Fruit fly (Drosophila melanogaster) whole organism, pupa: Measurements from ENCODE around the gene Nse4.

Experiments used
- CG34367 ChIP-seq: fragments of 200-800 bp; sonication (Bioruptor generic); optimal IDR thresholded peaks from 2 replicates; lab custom pipeline; 2018; ENCODE audit warnings: missing biosample characterization, mild to moderate bottlenecking, missing genetic modification characterization
- CG8159 ChIP-seq: fragments of 200-800 bp; sonication (Bioruptor generic); optimal IDR thresholded peaks from 3 replicates; lab custom pipeline; 2018; ENCODE audit warnings: missing biosample characterization, mild to moderate bottlenecking, missing genetic modification characterization, moderate library complexity
- EcR ChIP-seq: fragments of 200-800 bp; sonication (Bioruptor generic); optimal IDR thresholded peaks from 3 replicates; lab custom pipeline; 2019; ENCODE audit warnings: missing biosample characterization, missing genetic modification characterization, mild to moderate bottlenecking, moderate library complexity, missing genetic modification reagents
- Pif1A ChIP-seq: fragments of 200-800 bp; sonication (Bioruptor generic); optimal IDR thresholded peaks from 3 replicates; lab custom pipeline; 2016; ENCODE audit warnings: missing biosample characterization, missing genetic modification characterization

- TF ChIP-seq EcR (GFP tag; lab: Kevin White, UChicago): no peak
- no peak for TF ChIP-seq CG34367
- no peak for TF ChIP-seq Pif1A (GFP tag; lab: Kevin White, UChicago)
- no peak for TF ChIP-seq CG8159
These were observed 43.8 kb downstream of the Nse4 start, which contains the start of gene Grip75 for dm6 chr2L:10483073-10483472.
